Fruit fly (Drosophila melanogaster): ENCODE measurements around the gene Dip-B.

Dip-B gene

DNA sequence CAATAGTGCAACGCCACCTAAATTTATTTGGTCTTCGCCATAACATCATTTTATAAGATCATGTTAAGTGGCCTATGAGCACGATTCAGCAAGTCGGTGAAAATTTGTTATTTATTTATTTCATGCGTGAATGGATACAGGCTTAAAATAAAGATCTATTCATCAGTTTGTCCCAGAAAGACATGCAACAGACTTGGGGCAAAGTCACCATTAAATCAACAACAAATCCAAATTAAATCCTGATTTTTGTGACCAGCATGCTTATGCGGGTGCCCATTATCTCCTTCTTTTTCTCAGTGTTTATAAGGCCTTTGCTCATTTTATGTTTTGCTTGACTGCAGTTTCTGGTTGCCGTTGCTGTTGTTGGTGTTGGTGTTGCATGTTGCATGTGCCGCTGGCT, 25.8 kb downstream of the Dip-B start:
- no peak for TF ChIP-seq ttk (optimal IDR thresholded peaks at IDR 0.05)
- no peak for TF ChIP-seq insv (optimal IDR thresholded peaks at IDR 0.05)
- no peak for TF ChIP-seq Myc (optimal IDR thresholded peaks at IDR 0.05)
- no peak for TF ChIP-seq Sin3A (optimal IDR thresholded peaks at IDR 0.05)
- no peak for TF ChIP-seq h (optimal IDR thresholded peaks at IDR 0.05)
- TF ChIP-seq psq (optimal IDR thresholded peaks at IDR 0.05), result no peak

DNA sequence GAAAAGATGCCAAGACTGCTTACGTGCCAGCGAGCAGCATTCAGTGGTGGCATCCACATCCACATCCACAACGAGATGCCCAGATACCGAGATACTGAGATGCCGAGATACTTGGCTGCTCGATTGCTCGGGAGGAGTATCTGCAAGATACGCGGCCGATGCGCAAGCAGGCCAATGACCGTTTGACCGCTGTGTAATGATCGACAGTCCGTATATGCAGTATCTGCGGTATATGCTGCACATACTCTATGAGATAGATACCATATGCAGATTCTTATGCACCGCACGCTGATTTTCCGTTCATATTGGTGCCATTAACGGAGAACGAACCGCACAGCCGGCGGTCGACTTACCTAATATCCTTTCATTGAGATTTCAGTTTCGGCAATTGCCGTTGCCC, 27.2 kb downstream of the Dip-B start:
- TF ChIP-seq Sin3A (optimal IDR thresholded peaks at IDR 0.05), result no peak
- TF ChIP-seq psq (optimal IDR thresholded peaks at IDR 0.05), result no peak
- no peak for TF ChIP-seq insv (optimal IDR thresholded peaks at IDR 0.05)
- no peak for TF ChIP-seq h (optimal IDR thresholded peaks at IDR 0.05)
- TF ChIP-seq Myc (optimal IDR thresholded peaks at IDR 0.05), result no peak
- no peak for TF ChIP-seq ttk (optimal IDR thresholded peaks at IDR 0.05)

DNA sequence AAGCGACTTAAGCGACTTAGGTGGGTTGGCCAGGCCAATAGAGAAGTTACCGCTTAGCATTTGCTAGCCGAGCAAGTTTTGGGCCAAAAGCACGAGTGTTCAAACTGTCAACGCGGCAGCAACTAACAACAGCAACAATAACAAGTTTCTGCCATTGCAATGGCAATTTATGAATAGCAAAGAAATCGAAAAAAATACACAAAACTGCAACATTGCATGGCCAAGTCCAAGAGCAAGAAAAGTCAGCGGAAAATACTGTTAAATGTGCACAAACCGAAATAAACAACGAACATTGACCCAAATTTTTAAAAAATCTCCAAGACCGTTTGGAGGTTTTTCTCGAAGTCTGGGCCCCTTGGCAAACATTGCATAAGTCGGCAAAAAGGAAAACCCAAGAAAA, 28.2 kb downstream of the Dip-B start:
- TF ChIP-seq ttk (optimal IDR thresholded peaks at IDR 0.05) (no peak), psq (optimal IDR thresholded peaks at IDR 0.05) (no peak), Sin3A (optimal IDR thresholded peaks at IDR 0.05) (no peak), h (optimal IDR thresholded peaks at IDR 0.05) (no peak), Myc (optimal IDR thresholded peaks at IDR 0.05) (no peak), insv (optimal IDR thresholded peaks at IDR 0.05) (no peak)

DNA sequence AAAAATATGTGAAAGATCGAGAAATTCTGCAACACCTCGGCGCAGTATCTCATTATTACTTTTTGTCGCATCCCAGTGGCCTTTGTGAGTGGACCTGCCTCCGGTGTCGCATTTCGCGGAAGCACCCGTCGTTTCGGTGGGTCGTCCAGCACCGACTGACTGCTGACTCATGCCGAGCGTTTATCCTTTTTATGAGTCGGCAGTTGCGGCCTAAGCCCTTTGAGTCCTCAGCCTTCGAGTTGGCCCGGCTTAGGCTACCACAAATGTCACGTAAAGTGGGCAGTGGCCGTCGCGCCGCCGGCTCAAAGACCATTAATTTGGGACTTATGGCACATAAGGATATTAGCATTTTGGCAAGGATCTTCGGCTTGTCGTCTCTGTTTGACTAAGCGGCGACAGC, 29.6 kb downstream of the Dip-B start:
- TF ChIP-seq Myc (optimal IDR thresholded peaks at IDR 0.05) (no peak), h (optimal IDR thresholded peaks at IDR 0.05) (no peak), insv (optimal IDR thresholded peaks at IDR 0.05) (no peak), psq (optimal IDR thresholded peaks at IDR 0.05) (no peak), Sin3A (optimal IDR thresholded peaks at IDR 0.05) (no peak), ttk (optimal IDR thresholded peaks at IDR 0.05) (no peak)

DNA sequence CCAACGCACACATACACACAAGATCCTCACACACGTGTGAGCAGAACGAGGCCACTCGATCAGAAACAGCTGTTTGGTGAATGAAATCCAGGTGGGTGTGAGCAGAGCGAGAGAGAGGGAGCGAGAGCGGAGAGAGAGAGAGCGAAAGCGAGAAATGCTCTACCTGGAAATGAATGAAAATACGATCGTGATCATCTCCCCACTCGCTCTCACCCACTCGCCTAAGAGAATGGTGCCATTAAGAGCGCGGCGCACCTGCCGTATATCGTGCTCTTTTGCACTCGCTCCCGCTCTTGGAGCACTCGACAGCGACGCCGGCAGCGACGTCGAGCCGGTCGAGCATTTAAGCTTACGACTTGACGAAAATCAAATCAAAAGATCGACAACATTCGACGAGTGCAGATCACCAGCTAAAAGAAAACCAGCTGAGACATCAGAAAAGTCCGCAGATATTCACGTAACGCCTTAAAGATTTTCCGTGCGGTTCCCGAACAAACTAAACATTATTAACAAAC, 30.7 kb downstream of the Dip-B start, which contains the start of the genes tal-1A, tal-2A, tal-3A and tal-AA:
Gene tal-1A (plus strand): TSS at position 374 of the 515 bp plus-strand sequence.
Gene tal-2A (plus strand): TSS at position 374 of the 515 bp plus-strand sequence.
Gene tal-3A (plus strand): TSS at position 374 of the 515 bp plus-strand sequence.
Gene tal-AA (plus strand): TSS at position 374 of the 515 bp plus-strand sequence.
- no peak for TF ChIP-seq h (optimal IDR thresholded peaks at IDR 0.05)
- TF ChIP-seq insv (optimal IDR thresholded peaks at IDR 0.05), result no peak
- TF ChIP-seq Sin3A (optimal IDR thresholded peaks at IDR 0.05), result no peak
- TF ChIP-seq psq (optimal IDR thresholded peaks at IDR 0.05), result no peak
- TF ChIP-seq ttk (optimal IDR thresholded peaks at IDR 0.05), result no peak
- TF ChIP-seq Myc (optimal IDR thresholded peaks at IDR 0.05), result no peak

DNA sequence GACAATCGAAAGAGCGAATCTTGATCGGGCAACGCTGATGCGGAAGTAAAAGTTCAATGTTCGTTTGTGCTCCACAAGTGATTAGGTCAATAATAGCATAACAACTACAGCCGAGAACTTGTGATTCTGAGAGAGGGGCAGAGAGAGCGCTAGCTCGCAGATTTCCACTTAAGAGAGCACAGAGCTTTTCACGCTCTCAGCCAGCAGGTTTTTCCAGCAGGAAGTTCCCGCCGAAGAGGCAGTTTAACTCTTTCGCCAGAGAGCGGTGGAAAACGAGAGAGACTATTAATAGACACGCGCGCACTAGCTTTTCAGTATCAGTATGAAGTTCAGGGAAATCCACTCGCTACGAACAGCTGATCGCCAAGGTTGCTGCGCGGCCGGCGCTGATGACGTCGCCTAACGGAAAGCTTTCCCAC, 32.9 kb downstream of the Dip-B start:
- TF ChIP-seq psq (optimal IDR thresholded peaks at IDR 0.05) (no peak), Sin3A (optimal IDR thresholded peaks at IDR 0.05) (no peak), Myc (optimal IDR thresholded peaks at IDR 0.05) (no peak)

DNA sequence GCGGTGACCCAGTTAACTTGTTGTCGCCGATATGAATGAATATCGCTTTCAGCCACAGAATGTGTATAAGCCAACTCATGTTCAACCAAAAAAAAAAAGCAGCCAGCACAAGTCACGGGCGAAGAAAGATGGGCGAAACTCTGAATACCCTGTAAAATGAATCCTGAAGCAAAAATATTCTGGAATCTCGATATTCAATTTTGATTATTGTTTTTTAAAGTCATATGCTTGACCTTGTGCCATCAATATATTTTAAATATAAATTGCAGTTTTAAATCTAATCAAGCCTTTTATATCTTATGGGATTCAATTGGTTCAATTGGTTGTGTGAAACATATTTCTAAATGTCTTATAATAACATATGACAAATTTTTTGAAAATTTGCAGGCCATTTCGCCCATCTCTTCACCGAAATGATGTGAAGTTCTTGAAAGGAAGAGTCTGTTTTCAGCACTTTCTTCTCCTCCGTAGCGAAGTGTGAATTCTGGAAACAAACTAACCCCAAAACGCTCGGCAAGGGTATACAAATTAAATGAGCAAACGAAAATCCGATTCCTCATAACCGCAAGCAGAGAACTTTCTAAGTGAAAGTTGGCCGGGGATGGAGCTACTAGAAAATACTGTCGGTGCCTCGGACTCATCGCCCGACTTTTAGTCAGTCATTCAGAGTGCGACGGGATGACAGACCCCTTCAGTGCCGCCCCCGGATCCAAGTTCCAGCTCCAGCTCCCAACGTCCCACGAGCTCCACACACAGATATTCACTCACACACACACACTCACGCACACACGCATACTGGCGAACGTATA, 33.7 kb downstream of the Dip-B start:
- no peak for TF ChIP-seq h (optimal IDR thresholded peaks at IDR 0.05)
- no peak for TF ChIP-seq ttk (optimal IDR thresholded peaks at IDR 0.05)
- no peak for TF ChIP-seq psq (optimal IDR thresholded peaks at IDR 0.05)
- no peak for TF ChIP-seq Sin3A (optimal IDR thresholded peaks at IDR 0.05)
- TF ChIP-seq insv (optimal IDR thresholded peaks at IDR 0.05), result no peak
- TF ChIP-seq Myc (optimal IDR thresholded peaks at IDR 0.05), result no peak

DNA sequence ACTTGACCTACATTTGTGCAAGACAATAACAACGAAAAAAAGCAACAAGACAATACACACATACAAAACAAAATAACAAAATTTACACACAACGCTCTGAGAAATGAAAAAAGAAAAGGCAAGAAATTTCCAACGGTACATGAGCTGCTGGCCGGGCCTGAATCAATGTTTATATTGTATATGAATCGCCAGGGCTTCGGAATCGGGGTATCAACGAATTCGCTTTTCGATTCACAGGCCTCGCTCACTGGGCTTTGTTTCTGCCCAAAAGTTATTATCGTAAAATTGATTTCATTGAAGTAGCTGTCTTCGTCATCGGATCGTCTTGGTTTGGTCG, 34.3 kb downstream of the Dip-B start:
- TF ChIP-seq Myc (optimal IDR thresholded peaks at IDR 0.05) (no peak), insv (optimal IDR thresholded peaks at IDR 0.05) (no peak), ttk (optimal IDR thresholded peaks at IDR 0.05) (no peak), h (optimal IDR thresholded peaks at IDR 0.05) (no peak), psq (optimal IDR thresholded peaks at IDR 0.05) (no peak)

DNA sequence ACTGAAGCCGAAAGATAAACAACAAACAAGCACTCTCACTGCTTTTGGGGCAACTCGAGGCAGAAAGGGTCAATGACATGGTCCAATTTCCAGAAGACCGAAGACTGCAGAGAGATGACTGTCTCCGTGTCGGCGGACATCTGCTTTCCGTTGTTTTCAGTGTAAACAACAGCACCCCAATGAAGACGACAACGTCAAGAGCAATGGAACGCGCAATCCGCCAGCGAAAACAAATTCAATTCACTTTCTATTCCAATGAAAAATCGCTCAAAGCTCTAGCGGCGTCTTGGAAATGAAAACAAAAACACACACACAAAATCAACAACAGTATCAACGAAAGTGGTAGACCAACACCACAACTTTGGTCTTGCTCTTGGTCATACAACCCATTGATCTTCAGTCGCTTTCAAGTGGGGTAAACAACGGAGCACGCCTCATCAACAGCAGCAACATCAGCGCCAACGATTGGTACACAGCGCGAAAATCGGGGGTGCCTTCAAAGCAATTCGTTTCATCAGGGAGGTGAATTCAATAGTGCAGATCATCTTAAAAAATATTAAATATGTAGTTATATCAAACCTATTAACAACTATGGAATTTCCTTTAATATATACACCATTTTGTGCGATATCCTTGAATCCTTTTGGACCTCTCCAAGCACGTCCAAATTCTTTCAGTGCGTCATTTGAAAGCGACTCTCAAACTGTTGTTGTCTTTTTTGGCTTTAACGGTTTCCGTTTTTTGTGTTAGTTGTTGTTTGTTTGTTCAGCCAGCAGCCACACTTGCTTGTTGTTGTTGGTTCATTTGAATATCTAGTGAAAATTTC, 35.6 kb downstream of the Dip-B start:
- TF ChIP-seq insv (optimal IDR thresholded peaks at IDR 0.05) (no peak), Myc (optimal IDR thresholded peaks at IDR 0.05) (no peak), Sin3A (optimal IDR thresholded peaks at IDR 0.05) (no peak), ttk (optimal IDR thresholded peaks at IDR 0.05) (no peak), h (optimal IDR thresholded peaks at IDR 0.05) (no peak), psq (optimal IDR thresholded peaks at IDR 0.05) (no peak)

DNA sequence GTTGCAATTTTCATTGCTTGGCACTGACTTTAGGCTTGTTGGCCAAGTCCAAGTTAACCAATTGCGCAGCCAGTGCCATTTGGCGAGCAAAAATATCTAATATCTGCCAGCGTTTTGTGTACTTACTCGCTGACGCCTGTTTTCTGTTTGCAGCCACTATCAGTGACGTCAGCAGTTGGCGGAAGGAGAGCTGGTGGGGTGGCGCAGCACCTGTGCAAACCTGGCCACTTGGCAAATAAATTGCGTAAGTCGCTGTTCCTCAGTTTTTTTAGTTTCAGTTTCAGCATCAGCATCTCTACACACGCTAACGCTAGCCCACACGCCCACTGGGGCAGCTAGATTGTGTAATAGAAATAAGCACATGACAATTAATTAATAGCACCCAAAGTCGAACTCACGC, 36.9 kb downstream of the Dip-B start:
- TF ChIP-seq h (optimal IDR thresholded peaks at IDR 0.05) (no peak), psq (optimal IDR thresholded peaks at IDR 0.05) (no peak), insv (optimal IDR thresholded peaks at IDR 0.05) (no peak), Myc (optimal IDR thresholded peaks at IDR 0.05) (no peak), ttk (optimal IDR thresholded peaks at IDR 0.05) (no peak), Sin3A (optimal IDR thresholded peaks at IDR 0.05) (no peak)

DNA sequence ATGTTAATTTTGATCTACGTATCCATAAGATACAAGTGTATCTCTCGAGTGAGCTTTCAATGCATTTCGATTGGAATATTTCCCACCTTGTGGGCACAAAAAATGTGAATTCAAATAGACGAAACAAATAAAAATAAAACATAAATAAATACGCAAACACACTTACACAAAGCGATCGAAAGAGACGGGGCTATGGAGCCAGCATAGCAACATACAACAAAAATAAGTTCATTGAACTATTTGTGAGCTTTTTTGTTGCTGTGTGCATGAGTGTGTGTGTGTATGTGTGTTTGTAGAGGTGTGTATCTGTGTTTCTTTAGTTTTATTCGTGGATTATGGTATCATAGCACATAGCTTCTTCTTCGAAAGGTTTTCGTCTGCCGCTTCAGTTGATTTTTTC, 38.4 kb downstream of the Dip-B start:
- TF ChIP-seq ttk (optimal IDR thresholded peaks at IDR 0.05) (no peak), Myc (optimal IDR thresholded peaks at IDR 0.05) (no peak), insv (optimal IDR thresholded peaks at IDR 0.05) (no peak), psq (optimal IDR thresholded peaks at IDR 0.05) (no peak), Sin3A (optimal IDR thresholded peaks at IDR 0.05) (no peak), h (optimal IDR thresholded peaks at IDR 0.05) (no peak)

Measured in Kc167 (cell line).